Fruit fly (Drosophila melanogaster): ENCODE results near the gene CG14275.

Gene CG14275

DNA sequence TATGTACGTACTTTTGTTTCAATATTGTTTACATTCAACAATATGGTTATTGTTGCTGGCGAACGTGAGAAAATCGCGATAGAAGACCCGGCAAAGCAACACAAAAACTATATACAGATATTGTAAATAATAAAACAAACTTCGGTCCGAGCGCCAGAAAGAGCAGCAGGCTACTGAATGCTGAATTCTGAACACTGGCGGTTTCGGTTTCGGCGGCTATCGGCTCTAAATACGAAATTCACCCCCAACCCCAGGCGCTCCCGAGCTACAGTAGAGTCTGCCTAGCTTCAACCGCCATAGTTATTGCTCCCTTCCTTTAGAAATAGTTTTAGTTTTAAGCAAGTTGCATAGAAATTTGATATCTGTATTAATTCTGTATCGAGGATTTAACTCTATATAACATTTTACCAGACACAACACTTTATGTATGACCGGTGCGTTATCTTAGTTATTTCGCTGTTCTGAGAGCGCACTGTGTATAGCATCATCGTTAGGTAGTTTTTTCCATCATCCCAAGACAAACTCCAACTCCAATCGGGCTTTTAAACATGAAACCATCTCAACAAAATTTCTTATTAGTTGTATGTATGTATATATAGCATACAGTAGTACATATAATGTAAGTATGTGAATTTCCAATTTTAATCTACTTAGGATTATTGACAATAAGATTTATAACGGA is 35.2 kb downstream of the CG14275 start, which contains the start of gene CG7627:
TSS of gene CG7627 (minus strand) at position 197 of the 682 bp plus-strand sequence.
- TF ChIP-seq CTCF (optimal IDR thresholded peaks at IDR 0.05) (no peak), CG8478 (optimal IDR thresholded peaks at IDR 0.05) (no peak)

DNA sequence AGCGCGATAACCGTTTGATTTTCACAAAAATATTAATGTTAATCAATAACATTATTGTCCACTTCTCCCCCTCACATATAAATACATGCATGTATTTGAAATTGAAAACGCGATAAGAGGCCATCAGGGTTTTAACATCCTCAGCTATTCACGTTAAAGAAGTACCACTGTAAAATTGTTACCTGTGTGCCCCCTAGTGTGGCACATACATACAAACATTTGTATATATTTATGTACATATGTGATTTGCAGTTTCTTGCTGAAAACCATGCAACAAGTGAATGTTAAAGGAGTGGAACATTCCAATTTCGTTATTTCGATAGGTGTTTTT is 35.7 kb downstream of the CG14275 start:
- TF ChIP-seq CTCF (optimal IDR thresholded peaks at IDR 0.05) (no peak), CG8478 (optimal IDR thresholded peaks at IDR 0.05) (no peak)

- TF ChIP-seq CG8478 (optimal IDR thresholded peaks at IDR 0.05), result no peak
- TF ChIP-seq CTCF (optimal IDR thresholded peaks at IDR 0.05), result no peak
Measured at dm6 chr2L:8364006-8364956, 37.0 kb downstream of the CG14275 start, which contains the start of the genes RpS13 and CSN8. Gene RpS13, minus strand, starts transcription at chr2L:8364662. Gene CSN8, plus strand, starts transcription at chr2L:8364855.

dm6 chr2L:8365701-8366643 is 38.7 kb downstream of the CG14275 start, which contains the start of gene Pp2A-29B:
Gene Pp2A-29B, plus strand, starts transcription at chr2L:8366038.
- TF ChIP-seq CG8478 (optimal IDR thresholded peaks at IDR 0.05), result no peak
- TF ChIP-seq CTCF (optimal IDR thresholded peaks at IDR 0.05), result no peak

DNA sequence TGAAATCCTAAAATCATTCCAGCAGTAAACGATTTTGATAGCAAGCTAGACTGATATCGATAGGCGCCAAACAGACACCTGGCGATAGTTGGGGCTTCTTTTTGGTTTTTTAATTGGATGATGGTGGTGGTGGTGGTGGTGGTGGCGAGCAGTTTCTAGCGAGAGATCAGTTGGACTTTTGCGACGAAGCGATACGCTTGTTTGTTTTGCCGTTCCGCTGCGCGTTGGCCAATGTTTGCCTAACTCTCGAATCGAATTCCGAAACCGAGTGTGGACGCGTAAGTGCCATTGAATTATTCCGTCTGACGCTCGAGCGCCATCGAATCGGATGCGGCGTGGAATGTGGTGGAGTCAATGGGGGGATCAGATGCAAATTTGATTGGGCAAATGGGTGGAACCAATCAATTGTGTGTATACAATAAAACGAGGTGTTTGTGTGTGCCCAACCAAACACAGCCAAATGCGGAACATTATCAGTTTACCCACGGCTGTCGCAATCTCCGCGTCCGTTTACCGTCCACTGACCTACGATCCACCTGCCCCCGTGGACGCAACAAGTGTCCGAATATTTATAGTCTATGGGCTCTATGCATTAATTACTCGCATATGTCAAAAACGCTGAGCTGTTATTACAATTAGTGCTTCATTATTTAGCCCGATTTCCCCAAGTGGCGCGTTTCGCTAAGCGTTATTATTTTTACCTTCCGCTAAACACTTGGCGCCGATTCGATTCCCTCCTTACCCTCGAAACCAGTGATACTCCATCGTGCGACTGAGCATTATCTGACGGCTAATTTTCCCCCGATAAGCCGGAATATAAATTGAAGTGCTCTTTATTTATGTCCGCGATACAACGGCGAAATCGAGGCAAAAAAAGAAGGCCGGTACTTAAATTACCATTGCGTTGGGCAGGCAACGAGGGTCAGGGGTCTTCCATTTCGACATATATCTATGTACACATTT is 43.4 kb downstream of the CG14275 start, which contains the start of gene CG17292:
TSS of gene CG17292 (plus strand) at position 91 of the 963 bp plus-strand sequence.
- TF ChIP-seq CG8478 (optimal IDR thresholded peaks at IDR 0.05), result no peak
- no peak for TF ChIP-seq CTCF (optimal IDR thresholded peaks at IDR 0.05)

DNA sequence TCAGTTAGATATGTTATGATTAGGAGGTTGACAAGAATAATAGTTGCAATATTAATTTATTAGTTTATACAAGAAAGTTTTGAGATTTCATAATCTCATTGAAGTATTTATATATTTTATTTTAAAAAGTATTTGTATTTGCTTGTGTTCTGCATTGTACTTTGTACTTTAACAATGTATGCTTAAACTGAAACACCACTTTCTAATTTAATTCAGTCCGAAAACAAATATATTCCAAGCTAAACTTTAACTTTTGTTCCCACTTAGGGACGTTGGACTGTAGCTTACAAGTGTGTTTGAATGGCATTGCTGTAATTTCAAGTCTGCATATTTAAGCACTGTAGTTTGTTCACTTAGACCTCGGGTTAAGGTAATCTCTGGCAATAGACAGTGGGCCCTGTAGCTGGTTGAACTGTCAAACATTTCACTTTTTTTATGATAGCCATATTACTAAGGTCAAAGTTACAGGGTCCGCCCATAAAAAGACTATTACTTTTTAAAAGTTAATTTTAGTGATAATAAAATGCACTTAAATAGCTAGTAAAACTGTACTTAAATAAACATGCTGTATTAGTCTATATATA is 44.2 kb downstream of the CG14275 start:
- TF ChIP-seq CG8478 (optimal IDR thresholded peaks at IDR 0.05) (no peak), CTCF (optimal IDR thresholded peaks at IDR 0.05) (no peak)

dm6 chr2L:8372248-8372647 is 45.0 kb downstream of the CG14275 start:
- TF ChIP-seq CTCF (optimal IDR thresholded peaks at IDR 0.05) (no peak), CG8478 (optimal IDR thresholded peaks at IDR 0.05) (no peak)

DNA sequence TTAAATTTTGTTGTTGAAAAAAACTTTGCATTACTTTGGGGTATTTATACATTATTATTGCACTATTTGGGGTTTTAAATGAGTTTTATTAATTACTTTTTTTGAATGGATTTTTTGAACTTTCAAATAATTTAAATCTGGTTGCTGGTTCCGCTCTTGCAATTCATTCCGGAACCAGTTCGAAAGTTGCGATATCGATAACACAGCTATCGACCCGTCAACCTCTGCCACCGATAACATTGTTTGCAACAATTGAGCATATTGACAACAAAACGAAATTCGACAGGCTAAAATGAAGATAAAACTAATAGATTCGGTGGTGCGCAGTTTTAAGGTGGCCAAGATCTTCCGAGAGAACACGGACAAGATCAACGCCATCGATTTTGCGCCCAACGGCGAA is 47.0 kb downstream of the CG14275 start, which contains the start of gene Wdr82:
TSS of gene Wdr82 (plus strand) at position 227 of the 400 bp plus-strand sequence.
- TF ChIP-seq CG8478 (optimal IDR thresholded peaks at IDR 0.05) (no peak), CTCF (optimal IDR thresholded peaks at IDR 0.05) (no peak)

- TF ChIP-seq CTCF (optimal IDR thresholded peaks at IDR 0.05), result no peak
- no peak for TF ChIP-seq CG8478 (optimal IDR thresholded peaks at IDR 0.05)
Measured at dm6 chr2L:8376717-8377116, 49.5 kb downstream of the CG14275 start, which contains the start of the genes CG13390 and CG17294. Gene CG13390, minus strand, starts transcription at chr2L:8376797. Gene CG17294, plus strand, starts transcription at chr2L:8377035.

DNA sequence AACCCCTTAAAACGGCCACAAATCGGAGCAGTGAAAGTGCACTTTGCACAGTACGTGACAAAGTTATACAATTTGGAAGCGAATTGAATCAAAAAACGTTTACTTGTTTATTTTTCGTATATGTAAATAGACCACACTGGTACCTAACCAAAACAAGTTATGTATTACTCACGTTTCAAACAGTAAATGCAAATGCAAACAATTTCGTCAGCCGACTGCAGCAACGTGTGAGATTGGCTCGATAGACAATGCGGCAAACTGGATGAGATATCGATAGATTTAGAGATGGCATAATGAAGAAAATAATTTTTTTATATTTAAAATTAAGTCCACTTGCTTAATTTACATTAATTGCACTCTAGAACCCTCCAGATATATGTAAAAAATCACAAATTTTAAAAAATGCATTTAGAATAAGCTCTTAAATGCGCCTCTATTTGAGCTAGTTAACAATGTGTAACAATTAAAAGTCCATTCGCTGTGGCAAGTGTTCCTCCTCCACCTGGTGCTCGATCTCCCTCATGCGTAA is 54.3 kb downstream of the CG14275 start, which contains the start of gene AlaRS:
TSS of gene AlaRS (minus strand) at position 257 of the 529 bp plus-strand sequence.
- TF ChIP-seq CTCF (optimal IDR thresholded peaks at IDR 0.05) (no peak), CG8478 (optimal IDR thresholded peaks at IDR 0.05) (no peak)

All from S2 (cell line).